Fruit fly (Drosophila melanogaster) whole organism, embryonic: ENCODE data around the gene Cyp313a4.

Source experiments
- Abd-B ChIP-seq: fragments of 200-800 bp; sonication (Bioruptor generic); optimal IDR thresholded peaks from 2 replicates; lab custom pipeline; 2018; ENCODE audit warnings: missing biosample characterization, mild to moderate bottlenecking, missing genetic modification characterization, moderate library complexity
- B-H1 ChIP-seq: fragments of 200-800 bp; sonication (Bioruptor generic); IDR thresholded peaks from 3 replicates; pipeline ENCODE4 v1.3.6; 2022; ENCODE audit warnings: missing biosample characterization, missing genetic modification characterization
- Blimp-1 ChIP-seq: fragments of 200-800 bp; sonication (Bioruptor generic); optimal IDR thresholded peaks from 3 replicates; lab custom pipeline; 2018; ENCODE audit warnings: missing biosample characterization, missing genetic modification characterization, mild to moderate bottlenecking, moderate library complexity, missing genetic modification reagents
- CG10147 ChIP-seq: fragments of 200-800 bp; sonication (Bioruptor generic); optimal IDR thresholded peaks from 2 replicates; lab custom pipeline; 2019; ENCODE audit warnings: missing biosample characterization, mild to moderate bottlenecking, missing genetic modification characterization, moderate library complexity
- CG11695 ChIP-seq: fragments of 200-800 bp; sonication (Bioruptor generic); IDR thresholded peaks from 3 replicates; pipeline ENCODE4 v1.3.6; 2022; ENCODE audit warnings: missing biosample characterization, missing genetic modification characterization
- CG12769 ChIP-seq: fragments of 200-800 bp; sonication (Bioruptor generic); optimal IDR thresholded peaks from 2 replicates; lab custom pipeline; 2019; ENCODE audit warnings: missing biosample characterization, mild to moderate bottlenecking, missing genetic modification characterization, moderate library complexity
- CG13624 ChIP-seq: fragments of 200-800 bp; sonication (Bioruptor generic); optimal IDR thresholded peaks from 2 replicates; lab custom pipeline; 2016; ENCODE audit warnings: missing biosample characterization, missing genetic modification characterization
- CG16779 ChIP-seq: fragments of 200-800 bp; sonication (Bioruptor generic); IDR thresholded peaks from 2 replicates; pipeline ENCODE4 v1.3.6; 2022; ENCODE audit warnings: missing biosample characterization, missing genetic modification characterization
- CG18262 ChIP-seq: fragments of 200-800 bp; optimal IDR thresholded peaks from 3 replicates; lab custom pipeline; 2019; ENCODE audit warnings: missing biosample characterization, mild to moderate bottlenecking, missing genetic modification characterization, moderate library complexity
- CG2116 ChIP-seq: fragments of 200-800 bp; sonication (Bioruptor generic); optimal IDR thresholded peaks from 3 replicates; lab custom pipeline; 2018; ENCODE audit warnings: missing biosample characterization, mild to moderate bottlenecking, missing genetic modification characterization
- CG3726 ChIP-seq: fragments of 200-800 bp; sonication (Bioruptor generic); IDR thresholded peaks from 3 replicates; pipeline ENCODE4, ENCODE4 v1.3.6; 2022; ENCODE audit warnings: missing biosample characterization, missing genetic modification characterization
- CG4282 ChIP-seq: fragments of 200-800 bp; sonication (Bioruptor generic); optimal IDR thresholded peaks from 2 replicates; lab custom pipeline; 2016; ENCODE audit warnings: missing biosample characterization, missing genetic modification characterization
- CG4617 ChIP-seq: fragments of 200-800 bp; sonication (Bioruptor generic); optimal IDR thresholded peaks from 3 replicates; lab custom pipeline; 2016; ENCODE audit warnings: missing biosample characterization, missing genetic modification characterization, borderline replicate concordance
- CG5180 ChIP-seq: fragments of 200-800 bp; sonication (Bioruptor generic); optimal IDR thresholded peaks from 3 replicates; lab custom pipeline; 2017; ENCODE audit warnings: missing biosample characterization, missing genetic modification characterization, mild to moderate bottlenecking, moderate library complexity, missing genetic modification reagents
- CG7271 ChIP-seq: fragments of 200-800 bp; sonication (Bioruptor generic); optimal IDR thresholded peaks from 2 replicates; lab custom pipeline; 2018; ENCODE audit warnings: missing biosample characterization, mild to moderate bottlenecking, missing genetic modification characterization, moderate library complexity
- CG7928 ChIP-seq: fragments of 200-800 bp; sonication (Bioruptor generic); optimal IDR thresholded peaks from 2 replicates; lab custom pipeline; 2017; ENCODE audit warnings: missing biosample characterization, mild to moderate bottlenecking, missing genetic modification characterization
- CG8478 ChIP-seq: fragments of >200 bp; optimal IDR thresholded peaks from 2 replicates; lab custom pipeline; 2018
- CG8944 ChIP-seq: fragments of 200-800 bp; sonication (Bioruptor generic); optimal IDR thresholded peaks from 3 replicates; lab custom pipeline; 2016; ENCODE audit warnings: missing biosample characterization, missing genetic modification characterization
- CG9817 ChIP-seq: fragments of 200-800 bp; sonication (Bioruptor generic); optimal IDR thresholded peaks from 2 replicates; lab custom pipeline; 2018; ENCODE audit warnings: missing biosample characterization, mild to moderate bottlenecking, missing genetic modification characterization, moderate library complexity
- CG9876 ChIP-seq: fragments of 200-800 bp; sonication (Bioruptor generic); optimal IDR thresholded peaks from 2 replicates; lab custom pipeline; 2016; ENCODE audit warnings: missing biosample characterization, missing genetic modification characterization
- Doc3 ChIP-seq: fragments of 200-800 bp; sonication (Bioruptor generic); IDR thresholded peaks from 3 replicates; pipeline ENCODE4 v1.3.6; 2022; ENCODE audit warnings: missing biosample characterization, missing genetic modification characterization; ENCODE audit not compliant: partially characterized antibody
- Hr3 ChIP-seq: fragments of 200-800 bp; sonication (Bioruptor generic); optimal IDR thresholded peaks from 3 replicates; lab custom pipeline; 2016; ENCODE audit warnings: missing biosample characterization, missing genetic modification characterization
- Hr78 ChIP-seq, 2 experiments: fragments of 200-800 bp in 1 of 2; fragments of >200 bp in 1 of 2; sonication (Bioruptor generic) in 1 of 2; optimal IDR thresholded peaks; 2 replicates each; lab custom pipeline; 2017 to 2019; ENCODE audit warnings: missing biosample characterization in 2 of 2, missing genetic modification characterization in 2 of 2, mild to moderate bottlenecking in 1 of 2, moderate library complexity in 1 of 2
- MBD-R2 ChIP-seq: fragments of 200-800 bp; sonication (Bioruptor generic); IDR thresholded peaks from 2 replicates; pipeline ENCODE4 v1.3.6; 2022; ENCODE audit warnings: missing biosample characterization, missing genetic modification characterization
- Mes4 ChIP-seq: fragments of 200-800 bp; sonication (Bioruptor generic); optimal IDR thresholded peaks from 2 replicates; lab custom pipeline; 2016; ENCODE audit warnings: missing biosample characterization, missing genetic modification characterization
- NFAT ChIP-seq: fragments of 200-800 bp; sonication (Bioruptor generic); IDR thresholded peaks from 2 replicates; pipeline ENCODE4 v1.3.6; 2022; ENCODE audit warnings: missing biosample characterization, missing genetic modification characterization
- TFAM ChIP-seq: fragments of 200-800 bp; sonication (Bioruptor generic); optimal IDR thresholded peaks from 2 replicates; lab custom pipeline; 2017; ENCODE audit warnings: missing biosample characterization, missing genetic modification characterization, inconsistent platforms
- bsh ChIP-seq, 2 experiments: fragments of 200-800 bp; sonication (Bioruptor generic); optimal IDR thresholded peaks; 2 replicates each; lab custom pipeline; 2017 to 2018; ENCODE audit warnings: mild to moderate bottlenecking in 2 of 2, missing biosample characterization in 2 of 2, missing genetic modification characterization in 2 of 2, moderate library complexity in 1 of 2
- chm ChIP-seq: fragments of 200-800 bp; sonication (Bioruptor generic); IDR thresholded peaks from 2 replicates; pipeline ENCODE4 v1.3.6; 2022; ENCODE audit warnings: missing biosample characterization, missing genetic modification characterization
- dati ChIP-seq: fragments of 200-800 bp; sonication (Bioruptor generic); IDR thresholded peaks from 2 replicates; pipeline ENCODE4 v1.3.6; 2022; ENCODE audit warnings: missing biosample characterization, missing genetic modification characterization
- dmrt11E ChIP-seq: fragments of 200-800 bp; sonication (Bioruptor generic); optimal IDR thresholded peaks from 3 replicates; lab custom pipeline; 2018; ENCODE audit warnings: missing biosample characterization, mild to moderate bottlenecking, missing genetic modification characterization, moderate library complexity
- ewg ChIP-seq: fragments of 200-800 bp; sonication (Bioruptor generic); optimal IDR thresholded peaks from 3 replicates; lab custom pipeline; 2017; ENCODE audit warnings: mild to moderate bottlenecking, missing biosample characterization, missing genetic modification reagents, missing genetic modification characterization
- fru ChIP-seq: fragments of >200 bp; optimal IDR thresholded peaks from 2 replicates; lab custom pipeline; 2017
- gcm ChIP-seq: fragments of 200-800 bp; sonication (Bioruptor generic); optimal IDR thresholded peaks from 2 replicates; lab custom pipeline; 2019; ENCODE audit warnings: missing biosample characterization, mild to moderate bottlenecking, missing genetic modification characterization, moderate library complexity
- gsb-n ChIP-seq: fragments of 200-800 bp; sonication (Bioruptor generic); optimal IDR thresholded peaks from 3 replicates; lab custom pipeline; 2018; ENCODE audit warnings: missing biosample characterization, mild to moderate bottlenecking, missing genetic modification characterization
- hb ChIP-seq: fragments of 200-800 bp; sonication (Bioruptor generic); IDR thresholded peaks from 3 replicates; pipeline ENCODE4 v1.3.6; 2022; ENCODE audit warnings: missing biosample characterization, missing genetic modification characterization; ENCODE audit not compliant: partially characterized antibody
- her ChIP-seq: fragments of 200-800 bp; sonication (Bioruptor generic); optimal IDR thresholded peaks from 2 replicates; lab custom pipeline; 2016; ENCODE audit warnings: missing biosample characterization, missing genetic modification characterization
- nmo ChIP-seq: fragments of 200-800 bp; sonication (Bioruptor generic); optimal IDR thresholded peaks from 2 replicates; lab custom pipeline; 2018; ENCODE audit warnings: missing biosample characterization, mild to moderate bottlenecking, missing genetic modification characterization, moderate library complexity
- pan ChIP-seq, 4 experiments: fragments of >200 bp in 3 of 4; fragments of 200-800 bp in 1 of 4; sonication (Bioruptor generic) in 1 of 4; optimal IDR thresholded peaks in 3 of 4; IDR thresholded peaks in 1 of 4; 2 replicates each; pipeline versions ENCODE4 v1.3.6 to Lab custom; 2017 to 2022; ENCODE audit warnings: missing biosample characterization in 2 of 4, missing genetic modification characterization in 2 of 4, mixed read lengths in 1 of 4
- phol ChIP-seq: fragments of 200-800 bp; sonication (Bioruptor generic); optimal IDR thresholded peaks from 3 replicates; lab custom pipeline; 2018; ENCODE audit warnings: missing biosample characterization, mild to moderate bottlenecking, missing genetic modification characterization, moderate library complexity
- pzg ChIP-seq: fragments of 200-800 bp; sonication (Bioruptor generic); optimal IDR thresholded peaks from 3 replicates; lab custom pipeline; 2018; ENCODE audit warnings: missing biosample characterization, mild to moderate bottlenecking, missing genetic modification characterization, moderate library complexity
- sens ChIP-seq: fragments of 200-800 bp; sonication (Bioruptor generic); peaks from one replicate; lab custom pipeline; 2016; ENCODE audit warnings: missing biosample characterization, missing genetic modification characterization
- slp2 ChIP-seq: fragments of 200-800 bp; sonication (Bioruptor generic); optimal IDR thresholded peaks from 2 replicates; lab custom pipeline; 2016; ENCODE audit warnings: missing biosample characterization, missing genetic modification characterization
- so ChIP-seq: fragments of 200-800 bp; sonication (Bioruptor generic); IDR thresholded peaks from 3 replicates; pipeline ENCODE4 v1.3.6; 2022; ENCODE audit warnings: missing biosample characterization, missing genetic modification characterization
- stc ChIP-seq: fragments of 200-800 bp; sonication (Bioruptor generic); IDR thresholded peaks from 2 replicates; pipeline ENCODE4 v1.3.6; 2022; ENCODE audit warnings: missing biosample characterization, missing genetic modification characterization
- tll ChIP-seq, 2 experiments: fragments of 200-800 bp in 1 of 2; fragments of >200 bp in 1 of 2; sonication (Bioruptor generic) in 1 of 2; optimal IDR thresholded peaks; 2 replicates each; lab custom pipeline; 2017 to 2019; ENCODE audit warnings: missing biosample characterization in 2 of 2, missing genetic modification characterization in 2 of 2, mild to moderate bottlenecking in 1 of 2, moderate library complexity in 1 of 2
- twi ChIP-seq: fragments of 200-800 bp; optimal IDR thresholded peaks from 2 replicates; lab custom pipeline; 2019; ENCODE audit warnings: missing biosample characterization, mild to moderate bottlenecking, missing genetic modification characterization, moderate library complexity
- unc-4 ChIP-seq: fragments of 200-800 bp; sonication (Bioruptor generic); IDR thresholded peaks from 2 replicates; pipeline ENCODE4 v1.3.6; 2022; ENCODE audit warnings: missing biosample characterization, missing genetic modification characterization; ENCODE audit not compliant: partially characterized antibody

Cyp313a4 gene

DNA sequence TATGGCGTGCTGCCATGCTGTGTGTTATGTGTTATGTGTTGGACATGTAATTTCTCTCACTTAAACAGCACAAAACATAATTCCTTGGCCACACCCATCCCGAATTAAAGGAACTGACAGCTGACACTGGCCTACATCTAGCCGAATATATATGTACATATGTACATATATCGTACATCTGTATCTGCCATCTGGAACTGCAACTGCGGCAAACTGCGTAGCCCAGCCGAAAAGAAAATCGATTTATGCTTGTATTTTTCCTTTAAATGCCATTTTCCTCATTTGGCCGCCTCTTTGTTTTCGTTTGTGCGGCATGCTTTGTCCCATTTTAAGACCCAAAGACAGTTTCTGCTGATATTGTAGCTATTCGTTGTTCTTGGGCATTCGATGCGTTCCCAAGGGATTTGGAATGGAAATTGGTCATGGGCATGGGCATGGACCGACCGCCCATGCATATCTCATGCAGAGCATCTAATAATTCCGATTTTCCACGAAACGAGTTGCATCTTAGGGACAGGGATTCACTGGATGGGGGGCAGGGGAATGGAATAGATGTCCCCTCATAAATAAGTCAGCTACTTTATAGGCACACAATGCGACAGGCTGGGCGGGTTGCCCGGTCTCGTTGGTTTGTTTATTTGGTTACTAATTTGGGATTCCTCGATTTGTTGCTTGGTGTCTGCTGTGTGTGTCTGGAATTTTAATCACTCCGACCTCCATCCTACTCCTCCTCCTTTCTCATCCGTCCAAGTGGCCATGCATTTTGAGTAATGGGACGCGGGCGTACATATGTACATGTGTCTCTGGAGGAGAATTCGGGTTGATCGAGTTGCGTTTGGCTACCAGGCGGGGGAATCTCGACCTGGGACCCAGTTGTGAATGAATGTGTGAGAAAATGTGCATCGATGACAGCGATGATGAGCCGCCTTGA is 31.8 kb downstream of the Cyp313a4 start (continued):
- TF ChIP-seq CG7928 (GFP tag; lab: Kevin White, UChicago) (no peak), stc (no peak), gsb-n (tag; lab: Kevin White, UChicago) (peak; percentile 57), CG4282 (GFP tag; lab: Kevin White, UChicago) (no peak), NFAT (no peak), MBD-R2 (GFP tag; lab: Robert Waterston, UW) (no peak), her (no peak), Mes4 (GFP tag; lab: Kevin White, UChicago) (no peak), CG9817 (tag; lab: Kevin White, UChicago) (no peak), dmrt11E (no peak), CG3726 (GFP tag; lab: Robert Waterston, UW) (no peak), TFAM (GFP tag; lab: Kevin White, UChicago) (no peak), bsh (GFP tag; optimal IDR thresholded peaks at IDR 0.05; lab: Kevin White, UChicago) (no peak), CG5180 (GFP tag; lab: Kevin White, UChicago) (no peak), hb (GFP tag; lab: Robert Waterston, UW) (no peak), Doc3 (GFP tag; lab: Robert Waterston, UW) (no peak), CG8944 (GFP tag; lab: Kevin White, UChicago) (no peak), B-H1 (GFP tag; lab: Robert Waterston, UW) (no peak), CG4617 (GFP tag; lab: Kevin White, UChicago) (no peak), CG13624 (GFP tag; lab: Kevin White, UChicago) (no peak), dati (GFP tag; lab: Robert Waterston, UW) (no peak), fru (lab: Kevin White, UChicago) (no peak), CG16779 (no peak), tll (GFP tag; optimal IDR thresholded peaks at IDR 0.05; lab: Kevin White, UChicago) (no peak), so (no peak), CG7271 (tag; lab: Kevin White, UChicago) (no peak), CG9876 (no peak), ewg (GFP tag; lab: Kevin White, UChicago) (no peak), nmo (GFP tag; lab: Kevin White, UChicago) (no peak), Hr3 (GFP tag; lab: Kevin White, UChicago) (no peak), CG8478 (lab: Kevin White, UChicago) (no peak), gcm (GFP tag; lab: Kevin White, UChicago) (no peak), Hr78 (GFP tag; optimal IDR thresholded peaks at IDR 0.05; lab: Kevin White, UChicago) (peak in 1 of 2 experiments; percentile 42), pzg (no peak), unc-4 (GFP tag; lab: Robert Waterston, UW) (no peak), CG12769 (peak; percentile 30), sens (GFP tag; lab: Kevin White, UChicago) (peak; percentile 24), Blimp-1 (GFP tag; lab: Kevin White, UChicago) (no peak), chm (GFP tag; lab: Robert Waterston, UW) (no peak), CG11695 (GFP tag; lab: Robert Waterston, UW) (no peak), phol (no peak), slp2 (GFP tag; lab: Kevin White, UChicago) (no peak), CG10147 (GFP tag; lab: Kevin White, UChicago) (no peak), CG18262 (tag; lab: Kevin White, UChicago) (no peak), pan (optimal IDR thresholded peaks at IDR 0.05; lab: Kevin White, UChicago) (no peak), pan (GFP tag; optimal IDR thresholded peaks at IDR 0.05 in 1 of 2, IDR thresholded peaks at IDR 0.05 in 1 of 2) (no peak), CG2116 (GFP tag; lab: Kevin White, UChicago) (no peak), Abd-B (GFP tag; lab: Kevin White, UChicago) (no peak), twi (tag; lab: Kevin White, UChicago) (peak; percentile 98)
